Fruit fly (Drosophila melanogaster): ENCODE data around the gene CG43773.

CG43773 gene

dm6 chr2L:4007390-4007789 lies at the start of gene CG43773:
CG43773 (plus strand) TSS chr2L:4007690.
- TF ChIP-seq gl (tag; optimal IDR thresholded peaks at IDR 0.05) (no peak), Ets98B (GFP tag; IDR thresholded peaks at IDR 0.05) (no peak), fd96Ca (GFP tag; IDR thresholded peaks at IDR 0.05) (no peak), CG8301 (tag; optimal IDR thresholded peaks at IDR 0.05) (no peak), CG17806 (tag; optimal IDR thresholded peaks at IDR 0.05) (no peak), CG12605 (GFP tag; IDR thresholded peaks at IDR 0.05) (no peak), CG4496 (GFP tag; IDR thresholded peaks at IDR 0.05) (no peak), EcR (GFP tag; optimal IDR thresholded peaks at IDR 0.05) (no peak), CG32121 (GFP tag; IDR thresholded peaks at IDR 0.05) (no peak), CG10348 (GFP tag; IDR thresholded peaks at IDR 0.05) (no peak), CG13204 (GFP tag; optimal IDR thresholded peaks at IDR 0.05) (no peak), Snoo (tag; optimal IDR thresholded peaks at IDR 0.05) (no peak), CG9948 (tag; optimal IDR thresholded peaks at IDR 0.05) (no peak)

- TF ChIP-seq CG13204 (GFP tag; optimal IDR thresholded peaks at IDR 0.05) = no peak
- no peak for TF ChIP-seq CG12605 (GFP tag; IDR thresholded peaks at IDR 0.05)
- no peak for TF ChIP-seq CG10348 (GFP tag; IDR thresholded peaks at IDR 0.05)
- no peak for TF ChIP-seq EcR (GFP tag; optimal IDR thresholded peaks at IDR 0.05)
These were observed 39.2 kb upstream of the CG43773 start for dm6 chr2L:3968325-3968724.

dm6 chr2L:3991638-3992037 lies 15.9 kb upstream of the CG43773 start, which contains the start of gene fred:
fred (minus strand) TSS chr2L:3991713.
- TF ChIP-seq CG17806 (tag; optimal IDR thresholded peaks at IDR 0.05) (no peak), EcR (GFP tag; optimal IDR thresholded peaks at IDR 0.05) (no peak), CG12605 (GFP tag; IDR thresholded peaks at IDR 0.05) (no peak), Ets98B (GFP tag; IDR thresholded peaks at IDR 0.05) (no peak), Snoo (tag; optimal IDR thresholded peaks at IDR 0.05) (no peak), Pif1A (GFP tag; optimal IDR thresholded peaks at IDR 0.05) (no peak), CG34367 (tag; optimal IDR thresholded peaks at IDR 0.05) (no peak), CG8301 (tag; optimal IDR thresholded peaks at IDR 0.05) (no peak)

- TF ChIP-seq Ets98B (GFP tag; IDR thresholded peaks at IDR 0.05) (no peak), CG12605 (GFP tag; IDR thresholded peaks at IDR 0.05) (no peak), fd96Ca (GFP tag; IDR thresholded peaks at IDR 0.05) (no peak), CG9948 (tag; optimal IDR thresholded peaks at IDR 0.05) (no peak), CG17806 (tag; optimal IDR thresholded peaks at IDR 0.05) (no peak), CG10348 (GFP tag; IDR thresholded peaks at IDR 0.05) (no peak), EcR (GFP tag; optimal IDR thresholded peaks at IDR 0.05) (no peak), CG34367 (tag; optimal IDR thresholded peaks at IDR 0.05) (no peak)
These were observed 7.8 kb upstream of the CG43773 start, which contains the start of gene CG43797 for dm6 chr2L:3999718-4000117. CG43797 (plus strand) TSS chr2L:4000018.

- no peak for TF ChIP-seq CG4496 (GFP tag; IDR thresholded peaks at IDR 0.05)
- TF ChIP-seq CG10348 (GFP tag; IDR thresholded peaks at IDR 0.05) = no peak
- no peak for TF ChIP-seq Ets98B (GFP tag; IDR thresholded peaks at IDR 0.05)
- no peak for TF ChIP-seq CG34367 (tag; optimal IDR thresholded peaks at IDR 0.05)
- TF ChIP-seq Snoo (tag; optimal IDR thresholded peaks at IDR 0.05) = no peak
- TF ChIP-seq Pif1B (GFP tag; optimal IDR thresholded peaks at IDR 0.05) = no peak
- no peak for TF ChIP-seq CG17806 (tag; optimal IDR thresholded peaks at IDR 0.05)
- no peak for TF ChIP-seq CG8301 (tag; optimal IDR thresholded peaks at IDR 0.05)
- no peak for TF ChIP-seq gl (tag; optimal IDR thresholded peaks at IDR 0.05)
- TF ChIP-seq rn (GFP tag; IDR thresholded peaks at IDR 0.05) = no peak
- no peak for TF ChIP-seq CG32121 (GFP tag; IDR thresholded peaks at IDR 0.05)
- no peak for TF ChIP-seq fd96Ca (GFP tag; IDR thresholded peaks at IDR 0.05)
- TF ChIP-seq D1 (tag; optimal IDR thresholded peaks at IDR 0.05) = no peak
- TF ChIP-seq CG14655 (GFP tag; optimal IDR thresholded peaks at IDR 0.05) = no peak
- TF ChIP-seq CG8159 (tag; optimal IDR thresholded peaks at IDR 0.05) = no peak
These were observed 3.7 kb upstream of the CG43773 start, which contains the start of gene CG34176 for dm6 chr2L:4003780-4004179. CG34176 (plus strand) TSS chr2L:4004080.

dm6 chr2L:4004684-4005083 lies 2.8 kb upstream of the CG43773 start, which contains the start of gene CG15422:
CG15422 (plus strand) TSS chr2L:4004984.
- TF ChIP-seq gl (tag; optimal IDR thresholded peaks at IDR 0.05) (no peak), Pif1A (GFP tag; optimal IDR thresholded peaks at IDR 0.05) (no peak), CG9948 (tag; optimal IDR thresholded peaks at IDR 0.05) (no peak), D1 (tag; optimal IDR thresholded peaks at IDR 0.05) (no peak), CG4496 (GFP tag; IDR thresholded peaks at IDR 0.05) (no peak), CG12605 (GFP tag; IDR thresholded peaks at IDR 0.05) (no peak), Snoo (tag; optimal IDR thresholded peaks at IDR 0.05) (no peak), EcR (GFP tag; optimal IDR thresholded peaks at IDR 0.05) (no peak), fd96Ca (GFP tag; IDR thresholded peaks at IDR 0.05) (no peak), rn (GFP tag; IDR thresholded peaks at IDR 0.05) (no peak), CG32121 (GFP tag; IDR thresholded peaks at IDR 0.05) (no peak), CG8301 (tag; optimal IDR thresholded peaks at IDR 0.05) (no peak), CG14655 (GFP tag; optimal IDR thresholded peaks at IDR 0.05) (no peak)

dm6 chr2L:4005741-4006140 lies 1.7 kb upstream of the CG43773 start, which contains the start of gene CG15423:
CG15423 (plus strand) TSS chr2L:4006041.
- TF ChIP-seq D1 (tag; optimal IDR thresholded peaks at IDR 0.05) = no peak
- no peak for TF ChIP-seq Snoo (tag; optimal IDR thresholded peaks at IDR 0.05)

dm6 chr2L:4008353-4008752 lies 863 bp downstream of the CG43773 start, which contains the start of gene CG43774:
CG43774 (plus strand) TSS chr2L:4008653.
- no peak for TF ChIP-seq CG12605 (GFP tag; IDR thresholded peaks at IDR 0.05)
- TF ChIP-seq CG8301 (tag; optimal IDR thresholded peaks at IDR 0.05) = no peak
- TF ChIP-seq CG32121 (GFP tag; IDR thresholded peaks at IDR 0.05) = no peak
- TF ChIP-seq rn (GFP tag; IDR thresholded peaks at IDR 0.05) = no peak
- no peak for TF ChIP-seq CG17806 (tag; optimal IDR thresholded peaks at IDR 0.05)
- TF ChIP-seq CG10348 (GFP tag; IDR thresholded peaks at IDR 0.05) = no peak
- no peak for TF ChIP-seq CG9948 (tag; optimal IDR thresholded peaks at IDR 0.05)
- no peak for TF ChIP-seq CG34367 (tag; optimal IDR thresholded peaks at IDR 0.05)
- no peak for TF ChIP-seq gl (tag; optimal IDR thresholded peaks at IDR 0.05)
- no peak for TF ChIP-seq CG14655 (GFP tag; optimal IDR thresholded peaks at IDR 0.05)
- no peak for TF ChIP-seq EcR (GFP tag; optimal IDR thresholded peaks at IDR 0.05)
- no peak for TF ChIP-seq CG15710 (tag; optimal IDR thresholded peaks at IDR 0.05)
- TF ChIP-seq Snoo (tag; optimal IDR thresholded peaks at IDR 0.05) = no peak
- no peak for TF ChIP-seq Ets98B (GFP tag; IDR thresholded peaks at IDR 0.05)
- no peak for TF ChIP-seq CG13204 (GFP tag; optimal IDR thresholded peaks at IDR 0.05)
- no peak for TF ChIP-seq CG8159 (tag; optimal IDR thresholded peaks at IDR 0.05)
